Worm (Caenorhabditis elegans) whole organism, L3 larva: Measurements from ENCODE around the gene nuo-5.

Experiments used
- ama-1 ChIP-seq: fragments of 150-350 bp; optimal IDR thresholded peaks from 2 replicates; lab custom pipeline; 2018
- ceh-82 ChIP-seq: fragments of 150-350 bp; optimal IDR thresholded peaks from 2 replicates; lab custom pipeline; 2014; ENCODE audit warnings: missing biosample characterization, missing genetic modification characterization
- egl-5 ChIP-seq: fragments of 150-350 bp; optimal IDR thresholded peaks from 2 replicates; lab custom pipeline; 2017; ENCODE audit warnings: missing biosample characterization, missing genetic modification reagents, missing genetic modification characterization, inconsistent platforms
- elt-2 ChIP-seq: sonication (generic microtip); optimal IDR thresholded peaks from 2 replicates; lab custom pipeline; 2016; ENCODE audit warnings: missing genetic modification reagents, mild to moderate bottlenecking, missing genetic modification characterization, missing compliant biosample characterization
- elt-3 ChIP-seq, 3 experiments: fragments of 150-350 bp in 1 of 3; sonication (generic microtip) in 2 of 3; optimal IDR thresholded peaks; 2 replicates in 2 of 3; 4 replicates in 1 of 3; lab custom pipeline; 2014 to 2017; ENCODE audit warnings: missing biosample characterization in 3 of 3, missing genetic modification characterization in 3 of 3
- fkh-10 ChIP-seq: sonication (generic microtip); optimal IDR thresholded peaks from 2 replicates; lab custom pipeline; 2017; ENCODE audit warnings: missing biosample characterization, missing genetic modification reagents, missing genetic modification characterization
- fkh-2 ChIP-seq: fragments of 150-350 bp; optimal IDR thresholded peaks from 2 replicates; lab custom pipeline; 2014; ENCODE audit warnings: missing biosample characterization, missing genetic modification reagents, missing genetic modification characterization
- fos-1 ChIP-seq: fragments of 150-350 bp; optimal IDR thresholded peaks from 2 replicates; lab custom pipeline; 2014; ENCODE audit warnings: missing biosample characterization, missing genetic modification characterization
- lin-39 ChIP-seq: fragments of 150-350 bp; optimal IDR thresholded peaks from 2 replicates; lab custom pipeline; 2018; ENCODE audit warnings: missing biosample characterization, missing genetic modification reagents, missing genetic modification characterization
- skn-1 ChIP-seq: fragments of 150-350 bp; optimal IDR thresholded peaks from 2 replicates; lab custom pipeline; 2014; ENCODE audit warnings: missing biosample characterization, missing genetic modification characterization
- snpc-4 ChIP-seq: fragments of 150-350 bp; optimal IDR thresholded peaks from 2 replicates; lab custom pipeline; 2014; ENCODE audit warnings: missing biosample characterization, missing genetic modification characterization
- tbx-2 ChIP-seq: sonication (generic microtip); optimal IDR thresholded peaks from 2 replicates; lab custom pipeline; 2016; ENCODE audit warnings: mild to moderate bottlenecking, missing genetic modification characterization, missing compliant biosample characterization
- unc-39 ChIP-seq: sonication (generic microtip); optimal IDR thresholded peaks from 4 replicates; lab custom pipeline; 2017; ENCODE audit warnings: missing biosample characterization, missing genetic modification characterization
- zag-1 ChIP-seq: fragments of 150-350 bp; optimal IDR thresholded peaks from 2 replicates; lab custom pipeline; 2014; ENCODE audit warnings: missing biosample characterization, missing genetic modification characterization

DNA sequence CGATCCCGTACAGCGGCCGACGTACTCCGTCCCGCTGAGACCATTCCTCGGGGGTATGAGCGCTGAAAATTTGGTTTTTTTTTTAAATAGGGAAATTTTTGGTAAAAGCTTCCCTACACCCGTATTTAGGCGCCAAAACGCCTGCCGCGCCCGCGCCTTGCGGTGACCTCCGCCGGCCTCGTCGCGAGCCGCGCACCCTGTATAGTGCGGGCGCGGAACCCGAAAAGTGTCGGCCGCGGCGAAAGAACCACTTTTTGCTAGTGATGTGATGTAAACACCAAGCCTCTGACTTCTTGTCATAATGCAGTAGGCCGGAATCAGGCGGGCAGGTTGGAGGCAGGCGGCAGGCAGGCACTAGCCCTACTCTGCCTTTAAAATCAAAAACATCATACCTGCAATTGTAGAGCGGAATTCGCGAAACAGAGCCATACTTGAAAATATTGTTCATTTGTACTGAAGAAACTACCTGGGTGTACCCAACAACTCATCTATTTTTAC lies 20.0 kb downstream of the nuo-5 start, which contains the start of gene srt-29:
- no peak for TF ChIP-seq egl-5
- no peak for TF ChIP-seq fkh-10
- no peak for TF ChIP-seq elt-2
- TF ChIP-seq elt-3 (tag; optimal IDR thresholded peaks at IDR 0.05; lab: Kevin White, UChicago) = no peak
- no peak for TF ChIP-seq skn-1 (tag; lab: Kevin White, UChicago)
- no peak for TF ChIP-seq unc-39
- no peak for TF ChIP-seq lin-39 (tag; lab: Kevin White, UChicago)
- TF ChIP-seq fos-1 (tag; lab: Kevin White, UChicago) = no peak
- TF ChIP-seq zag-1 (tag; lab: Kevin White, UChicago) = no peak
- no peak for TF ChIP-seq fkh-2 (tag; lab: Kevin White, UChicago)
- TF ChIP-seq ceh-82 = no peak
- no peak for TF ChIP-seq snpc-4
- no peak for TF ChIP-seq ama-1 (lab: Kevin White, UChicago)
- no peak for TF ChIP-seq tbx-2 (tag; lab: Kevin White, UChicago)
